Fruit fly (Drosophila melanogaster) whole organism, embryonic: ENCODE data around the gene fan.

ENCODE experiments used
- ATbp ChIP-seq: fragments of 200-800 bp; sonication (Bioruptor generic); optimal IDR thresholded peaks from 2 replicates; lab custom pipeline; 2017; ENCODE audit warnings: missing biosample characterization, mild to moderate bottlenecking, missing genetic modification characterization, missing genetic modification reagents
- BEAF-32 ChIP-seq: fragments of 200-800 bp; sonication (Bioruptor generic); optimal IDR thresholded peaks from 3 replicates; lab custom pipeline; 2017; ENCODE audit warnings: missing biosample characterization, missing genetic modification characterization, mild to moderate bottlenecking, moderate library complexity, missing genetic modification reagents
- CG1024 ChIP-seq: fragments of 200-800 bp; sonication (Bioruptor generic); IDR thresholded peaks from 2 replicates; pipeline ENCODE4 v1.3.6; 2022; ENCODE audit warnings: missing biosample characterization, missing genetic modification characterization
- CG10274 ChIP-seq: fragments of 200-800 bp; sonication (Bioruptor generic); optimal IDR thresholded peaks from 3 replicates; lab custom pipeline; 2017; ENCODE audit warnings: missing biosample characterization, mild to moderate bottlenecking, missing genetic modification characterization
- CG10431 ChIP-seq: fragments of 200-800 bp; sonication (Bioruptor generic); optimal IDR thresholded peaks from 3 replicates; lab custom pipeline; 2018; ENCODE audit warnings: missing biosample characterization, mild to moderate bottlenecking, missing genetic modification characterization
- CG10654 ChIP-seq: fragments of 200-800 bp; sonication (Bioruptor generic); optimal IDR thresholded peaks from 2 replicates; lab custom pipeline; 2016; ENCODE audit warnings: missing biosample characterization, missing genetic modification characterization
- CG11696 ChIP-seq: fragments of 200-800 bp; sonication (Bioruptor generic); IDR thresholded peaks from 2 replicates; pipeline ENCODE4 v1.3.6; 2022; ENCODE audit warnings: missing biosample characterization, missing genetic modification characterization
- CG13287 ChIP-seq: fragments of 200-800 bp; sonication (Bioruptor generic); IDR thresholded peaks from 2 replicates; pipeline ENCODE4 v1.3.6; 2022; ENCODE audit warnings: missing biosample characterization, missing genetic modification characterization; ENCODE audit not compliant: partially characterized antibody
- CG14441 ChIP-seq: fragments of 200-800 bp; sonication (Bioruptor generic); IDR thresholded peaks from 2 replicates; pipeline ENCODE4 v1.3.6; 2022; ENCODE audit warnings: missing biosample characterization, missing genetic modification characterization
- CG14667 ChIP-seq: fragments of 200-800 bp; sonication (Bioruptor generic); IDR thresholded peaks from 2 replicates; pipeline ENCODE4 v1.3.6; 2022; ENCODE audit warnings: missing biosample characterization, missing genetic modification characterization
- CG17359 ChIP-seq: fragments of 200-800 bp; sonication (Bioruptor generic); optimal IDR thresholded peaks from 3 replicates; lab custom pipeline; 2018; ENCODE audit warnings: missing biosample characterization, mild to moderate bottlenecking, missing genetic modification characterization, moderate library complexity
- CG17361 ChIP-seq: fragments of 200-800 bp; sonication (Bioruptor generic); IDR thresholded peaks from 3 replicates; pipeline ENCODE4 v1.3.6; 2022; ENCODE audit warnings: missing biosample characterization, missing genetic modification characterization
- CG18476 ChIP-seq: fragments of 200-800 bp; sonication (Bioruptor generic); optimal IDR thresholded peaks from 2 replicates; lab custom pipeline; 2016; ENCODE audit warnings: missing biosample characterization, mild to moderate bottlenecking, missing genetic modification characterization
- CG18764 ChIP-seq: fragments of 200-800 bp; sonication (Bioruptor generic); optimal IDR thresholded peaks from 3 replicates; lab custom pipeline; 2016; ENCODE audit warnings: missing biosample characterization, missing genetic modification characterization
- CG2889 ChIP-seq: fragments of 200-800 bp; sonication (Bioruptor generic); IDR thresholded peaks from 3 replicates; pipeline ENCODE4 v1.3.6; 2022; ENCODE audit warnings: missing biosample characterization, missing genetic modification characterization
- CG31441 ChIP-seq: fragments of 200-800 bp; sonication (Bioruptor generic); IDR thresholded peaks from 2 replicates; pipeline ENCODE4 v1.3.6; 2022; ENCODE audit warnings: missing biosample characterization, missing genetic modification characterization
- CG4328 ChIP-seq: fragments of 200-800 bp; sonication (Bioruptor generic); optimal IDR thresholded peaks from 3 replicates; lab custom pipeline; 2017; ENCODE audit warnings: missing biosample characterization, missing genetic modification reagents, missing genetic modification characterization
- CG8089 ChIP-seq: fragments of 200-800 bp; sonication (Bioruptor generic); optimal IDR thresholded peaks from 3 replicates; lab custom pipeline; 2016; ENCODE audit warnings: missing biosample characterization, missing genetic modification characterization
- CG8765 ChIP-seq: fragments of 200-800 bp; sonication (Bioruptor generic); IDR thresholded peaks from 2 replicates; pipeline ENCODE4 v1.3.6; 2022; ENCODE audit warnings: missing biosample characterization, missing genetic modification characterization
- CTCF ChIP-seq: fragments of 200-800 bp; sonication (Bioruptor generic); optimal IDR thresholded peaks from 2 replicates; lab custom pipeline; 2017; ENCODE audit warnings: missing biosample characterization, mild to moderate bottlenecking, missing genetic modification characterization, moderate library complexity
- CoRest ChIP-seq: fragments of 200-800 bp; sonication (Bioruptor generic); optimal IDR thresholded peaks from 3 replicates; lab custom pipeline; 2018; ENCODE audit warnings: missing biosample characterization, mild to moderate bottlenecking, missing genetic modification characterization, moderate library complexity
- Dip2 ChIP-seq: fragments of 200-800 bp; sonication (Bioruptor generic); IDR thresholded peaks from 2 replicates; pipeline ENCODE4 v1.3.6; 2022; ENCODE audit warnings: missing biosample characterization, missing genetic modification characterization
- E2f1 ChIP-seq: fragments of 200-800 bp; sonication (Bioruptor generic); IDR thresholded peaks from 2 replicates; pipeline ENCODE4 v1.3.6; 2022; ENCODE audit warnings: missing biosample characterization, missing genetic modification characterization
- HLH3B ChIP-seq: fragments of 200-800 bp; sonication (Bioruptor generic); IDR thresholded peaks from 2 replicates; pipeline ENCODE4 v1.3.6; 2022; ENCODE audit warnings: missing biosample characterization, missing genetic modification characterization
- Hmx ChIP-seq: fragments of 200-800 bp; sonication (Bioruptor generic); optimal IDR thresholded peaks from 2 replicates; lab custom pipeline; 2016; ENCODE audit warnings: missing biosample characterization, missing genetic modification characterization
- MBD-R2 ChIP-seq: fragments of 200-800 bp; sonication (Bioruptor generic); IDR thresholded peaks from 2 replicates; pipeline ENCODE4 v1.3.6; 2022; ENCODE audit warnings: missing biosample characterization, missing genetic modification characterization
- Myb ChIP-seq: fragments of 200-800 bp; sonication (Bioruptor generic); optimal IDR thresholded peaks from 2 replicates; lab custom pipeline; 2016; ENCODE audit warnings: missing biosample characterization, missing genetic modification characterization
- Poxn ChIP-seq: fragments of 200-800 bp; sonication (Bioruptor generic); IDR thresholded peaks from 2 replicates; pipeline ENCODE4 v1.3.6; 2022; ENCODE audit warnings: missing biosample characterization, missing genetic modification characterization
- Stat92E ChIP-seq, 3 experiments: fragments of >200 bp in 2 of 3; fragments of 200-800 bp in 1 of 3; sonication (Bioruptor generic) in 1 of 3; optimal IDR thresholded peaks; 2 replicates each; lab custom pipeline; 2017 to 2019; ENCODE audit warnings: missing biosample characterization in 3 of 3, missing genetic modification characterization in 3 of 3, mild to moderate bottlenecking in 1 of 3, moderate library complexity in 1 of 3
- Trl ChIP-seq, 3 experiments: fragments of >200 bp in 2 of 3; fragments of 200-800 bp in 1 of 3; sonication (Bioruptor generic) in 1 of 3; optimal IDR thresholded peaks; 2 replicates in 1 of 3; 3 replicates in 2 of 3; lab custom pipeline; 2016 to 2017; ENCODE audit warnings: missing biosample characterization in 1 of 3, missing genetic modification characterization in 1 of 3
- Vsx1 ChIP-seq: fragments of 200-800 bp; sonication (Bioruptor generic); optimal IDR thresholded peaks from 2 replicates; lab custom pipeline; 2017; ENCODE audit warnings: missing biosample characterization, mild to moderate bottlenecking, missing genetic modification characterization, missing genetic modification reagents
- Xrp1 ChIP-seq: fragments of 200-800 bp; sonication (Bioruptor generic); IDR thresholded peaks from 2 replicates; pipeline ENCODE4 v1.3.6; 2022; ENCODE audit warnings: missing biosample characterization, missing genetic modification characterization
- aop ChIP-seq: fragments of 200-800 bp; sonication (Bioruptor generic); IDR thresholded peaks from 2 replicates; pipeline ENCODE4 v1.3.6; 2022; ENCODE audit warnings: missing biosample characterization, missing genetic modification characterization
- az2 ChIP-seq: fragments of 200-800 bp; sonication (Bioruptor generic); optimal IDR thresholded peaks from 3 replicates; lab custom pipeline; 2016; ENCODE audit warnings: missing biosample characterization, missing genetic modification characterization
- dati ChIP-seq: fragments of 200-800 bp; sonication (Bioruptor generic); IDR thresholded peaks from 2 replicates; pipeline ENCODE4 v1.3.6; 2022; ENCODE audit warnings: missing biosample characterization, missing genetic modification characterization
- dysf ChIP-seq: fragments of 200-800 bp; sonication (Bioruptor generic); IDR thresholded peaks from 3 replicates; pipeline ENCODE4 v1.3.6; 2022; ENCODE audit warnings: missing biosample characterization, missing genetic modification characterization
- fru ChIP-seq: fragments of >200 bp; optimal IDR thresholded peaks from 2 replicates; lab custom pipeline; 2017
- grau ChIP-seq: fragments of 200-800 bp; optimal IDR thresholded peaks from 3 replicates; lab custom pipeline; 2019; ENCODE audit warnings: missing biosample characterization, mild to moderate bottlenecking, missing genetic modification characterization, moderate library complexity
- hth ChIP-seq: fragments of >200 bp; optimal IDR thresholded peaks from 2 replicates; lab custom pipeline; 2017; ENCODE audit warnings: inconsistent platforms
- kay ChIP-seq: fragments of 200-800 bp; sonication (Bioruptor generic); optimal IDR thresholded peaks from 2 replicates; lab custom pipeline; 2016; ENCODE audit warnings: missing biosample characterization, missing genetic modification characterization
- knrl ChIP-seq: fragments of 200-800 bp; sonication (Bioruptor generic); IDR thresholded peaks from 3 replicates; pipeline ENCODE4 v1.3.6; 2022; ENCODE audit warnings: missing biosample characterization, missing genetic modification characterization; ENCODE audit not compliant: partially characterized antibody
- lab ChIP-seq: fragments of 200-800 bp; sonication (Bioruptor generic); optimal IDR thresholded peaks from 3 replicates; lab custom pipeline; 2017; ENCODE audit warnings: missing biosample characterization, missing genetic modification characterization, mild to moderate bottlenecking, moderate library complexity, missing genetic modification reagents
- lmd ChIP-seq: fragments of 200-800 bp; sonication (Bioruptor generic); IDR thresholded peaks from 2 replicates; pipeline ENCODE4 v1.3.6; 2022; ENCODE audit warnings: missing biosample characterization, missing genetic modification characterization
- peb ChIP-seq: fragments of 200-800 bp; sonication (Bioruptor generic); IDR thresholded peaks from 2 replicates; pipeline ENCODE4 v1.3.6; 2022; ENCODE audit warnings: missing biosample characterization, missing genetic modification characterization
- pros ChIP-seq: fragments of 200-800 bp; sonication (Bioruptor generic); optimal IDR thresholded peaks from 3 replicates; lab custom pipeline; 2019; ENCODE audit warnings: missing biosample characterization, mild to moderate bottlenecking, missing genetic modification characterization, moderate library complexity
- pzg ChIP-seq: fragments of 200-800 bp; sonication (Bioruptor generic); optimal IDR thresholded peaks from 3 replicates; lab custom pipeline; 2018; ENCODE audit warnings: missing biosample characterization, mild to moderate bottlenecking, missing genetic modification characterization, moderate library complexity
- repo ChIP-seq: fragments of 200-800 bp; sonication (Bioruptor generic); optimal IDR thresholded peaks from 2 replicates; lab custom pipeline; 2016; ENCODE audit warnings: missing biosample characterization, missing genetic modification characterization
- so ChIP-seq: fragments of 200-800 bp; sonication (Bioruptor generic); IDR thresholded peaks from 3 replicates; pipeline ENCODE4 v1.3.6; 2022; ENCODE audit warnings: missing biosample characterization, missing genetic modification characterization
- ssp ChIP-seq: fragments of 200-800 bp; sonication (Bioruptor generic); IDR thresholded peaks from 2 replicates; pipeline ENCODE4 v1.3.6; 2022; ENCODE audit warnings: missing biosample characterization, missing genetic modification characterization
- sug ChIP-seq: fragments of 200-800 bp; optimal IDR thresholded peaks from 2 replicates; lab custom pipeline; 2019; ENCODE audit warnings: missing biosample characterization, mild to moderate bottlenecking, missing genetic modification characterization, moderate library complexity
- wor ChIP-seq: fragments of 200-800 bp; sonication (Bioruptor generic); IDR thresholded peaks from 2 replicates; pipeline ENCODE4 v1.3.6; 2022; ENCODE audit warnings: missing biosample characterization, missing genetic modification characterization
- zfh2 ChIP-seq: fragments of 200-800 bp; sonication (Bioruptor generic); optimal IDR thresholded peaks from 2 replicates; lab custom pipeline; 2016; ENCODE audit warnings: missing biosample characterization, missing genetic modification characterization

fan gene

dm6 chr3L:8137448-8137906 lies 28.5 kb downstream of the fan start, which contains the start of the genes Setx and mus301 (continued):
- TF ChIP-seq CoRest (tag; lab: Kevin White, UChicago): peak; percentile 89
- peak; percentile 30 for TF ChIP-seq ATbp (GFP tag; lab: Kevin White, UChicago)
- peak; percentile 72 for TF ChIP-seq dysf
- TF ChIP-seq pros: no peak
- TF ChIP-seq CG14441 (GFP tag; lab: Robert Waterston, UW): peak; percentile 64; the same call in 1 of the 2 replicates
- TF ChIP-seq CG10274 (GFP tag; lab: Kevin White, UChicago): peak; percentile 9
- TF ChIP-seq CG10431 (GFP tag; lab: Kevin White, UChicago): peak; percentile 29
- peak; percentile 80 for TF ChIP-seq CG10654 (GFP tag; lab: Kevin White, UChicago)
- peak; percentile 24; the same call in 1 of the 2 replicates for TF ChIP-seq CG1024 (GFP tag; lab: Robert Waterston, UW)
- TF ChIP-seq aop: no peak
- peak; percentile 75 for TF ChIP-seq CG8089 (GFP tag; lab: Kevin White, UChicago)
- peak; percentile 56 for TF ChIP-seq BEAF-32 (GFP tag; lab: Kevin White, UChicago)
- TF ChIP-seq fru (lab: Kevin White, UChicago): no peak
- peak; percentile 59 for TF ChIP-seq Hmx (GFP tag; lab: Kevin White, UChicago)
- TF ChIP-seq lab: no peak
- peak; percentile 72 for TF ChIP-seq ssp (GFP tag; lab: Robert Waterston, UW)
- TF ChIP-seq CG4328 (GFP tag; lab: Kevin White, UChicago): peak; percentile 37
- peak; percentile 82 for TF ChIP-seq sug (tag; lab: Kevin White, UChicago)
- TF ChIP-seq CG18764 (GFP tag; lab: Kevin White, UChicago): peak; percentile 79
- TF ChIP-seq Poxn: no peak
- no peak for TF ChIP-seq wor (GFP tag; lab: Robert Waterston, UW)
- no peak for TF ChIP-seq Trl (optimal IDR thresholded peaks at IDR 0.05; lab: Kevin White, UChicago)
- TF ChIP-seq Trl (GFP tag; optimal IDR thresholded peaks at IDR 0.05; lab: Kevin White, UChicago): peak; percentile 89
- TF ChIP-seq so (GFP tag; lab: Robert Waterston, UW): no peak; the same call in 2 of the 3 replicates
- TF ChIP-seq CG17361 (GFP tag; lab: Robert Waterston, UW): no peak; the same call in 2 of the 3 replicates
- no peak for TF ChIP-seq CG17359 (tag; lab: Kevin White, UChicago)
- no peak for TF ChIP-seq CG31441 (GFP tag; lab: Robert Waterston, UW)
- TF ChIP-seq pzg: peak; percentile 90
- TF ChIP-seq MBD-R2 (GFP tag; lab: Robert Waterston, UW): peak; percentile 96
- no peak for TF ChIP-seq Vsx1 (GFP tag; lab: Kevin White, UChicago)
- TF ChIP-seq CG13287 (GFP tag; lab: Robert Waterston, UW): peak; percentile 49
- peak; percentile 94 for TF ChIP-seq zfh2
- TF ChIP-seq CTCF: peak; percentile 58
- TF ChIP-seq lmd (GFP tag; lab: Robert Waterston, UW): peak; percentile 74
- TF ChIP-seq E2f1: peak; percentile 79
- TF ChIP-seq dati (GFP tag; lab: Robert Waterston, UW): no peak
- TF ChIP-seq CG2889: peak; percentile 44; the same call in 1 of the 3 replicates
- TF ChIP-seq knrl (GFP tag; lab: Robert Waterston, UW): peak; percentile 50; the same call in 2 of the 3 replicates
- TF ChIP-seq az2 (GFP tag; lab: Kevin White, UChicago): peak; percentile 77
- peak; percentile 58 for TF ChIP-seq repo (GFP tag; lab: Kevin White, UChicago)
- TF ChIP-seq HLH3B (GFP tag; lab: Robert Waterston, UW): peak; percentile 55
- no peak; the same call in 1 of the 2 replicates for TF ChIP-seq peb
- no peak for TF ChIP-seq hth
- TF ChIP-seq Myb: peak; percentile 83
- TF ChIP-seq CG11696 (GFP tag; lab: Robert Waterston, UW): no peak
- peak; percentile 79 for TF ChIP-seq Xrp1
- TF ChIP-seq Stat92E (GFP tag; optimal IDR thresholded peaks at IDR 0.05; lab: Kevin White, UChicago): peak in 1 of 3 experiments; percentile 19
- TF ChIP-seq CG14667: peak; percentile 66
- TF ChIP-seq Dip2 (GFP tag; lab: Robert Waterston, UW): no peak
- TF ChIP-seq CG18476: peak; percentile 82
- peak; percentile 65 for TF ChIP-seq kay (GFP tag; lab: Kevin White, UChicago)
- peak; percentile 75 for TF ChIP-seq grau (tag; lab: Kevin White, UChicago)
- TF ChIP-seq CG8765 (GFP tag; lab: Robert Waterston, UW): peak; percentile 45; the same call in 1 of the 2 replicates
